Worm (Caenorhabditis elegans): ENCODE measurements around the gene D1014.2.

ce11 chrV:8129252-8129651, 14.5 kb upstream of the D1014.2 start, which contains the start of gene spr-1:
- no peak for TF ChIP-seq fkh-8 (tag; optimal IDR thresholded peaks at IDR 0.05)
- TF ChIP-seq nhr-12 (tag; optimal IDR thresholded peaks at IDR 0.05) = no peak
- no peak for TF ChIP-seq ama-1 (optimal IDR thresholded peaks at IDR 0.05)
- no peak for TF ChIP-seq fkh-10 (GFP tag; optimal IDR thresholded peaks at IDR 0.05)
- TF ChIP-seq nhr-28 (tag; optimal IDR thresholded peaks at IDR 0.05) = no peak
- no peak for TF ChIP-seq jun-1 (tag; optimal IDR thresholded peaks at IDR 0.05)
- TF ChIP-seq fos-1 (tag; optimal IDR thresholded peaks at IDR 0.05) = no peak
- no peak for TF ChIP-seq nhr-90 (tag; optimal IDR thresholded peaks at IDR 0.05; ENCODE audit: poor library complexity)
